Fruit fly (Drosophila melanogaster) whole organism, embryonic: ENCODE measurements around the gene GCC88.

Experiments used
- Ada2b ChIP-seq: fragments of 200-800 bp; sonication (Bioruptor generic); IDR thresholded peaks from 2 replicates; pipeline ENCODE4 v1.3.6; 2022; ENCODE audit warnings: missing biosample characterization, missing genetic modification characterization
- Atf-2 ChIP-seq: fragments of 200-800 bp; sonication (Bioruptor generic); optimal IDR thresholded peaks from 2 replicates; lab custom pipeline; 2016; ENCODE audit warnings: missing biosample characterization, missing genetic modification characterization
- C15 ChIP-seq: fragments of 200-800 bp; sonication (Bioruptor generic); IDR thresholded peaks from 3 replicates; pipeline ENCODE4 v1.3.6; 2022; ENCODE audit warnings: missing biosample characterization, missing genetic modification characterization
- CG10366 ChIP-seq: fragments of 200-800 bp; sonication (Bioruptor generic); IDR thresholded peaks from 2 replicates; pipeline ENCODE4 v1.3.6; 2022; ENCODE audit warnings: missing biosample characterization, missing genetic modification characterization
- CG11093 ChIP-seq: fragments of 200-800 bp; sonication (Bioruptor generic); IDR thresholded peaks from 3 replicates; pipeline ENCODE4 v1.3.6; 2022; ENCODE audit warnings: missing biosample characterization, missing genetic modification characterization
- CG13296 ChIP-seq: fragments of 200-800 bp; sonication (Bioruptor generic); optimal IDR thresholded peaks from 3 replicates; lab custom pipeline; 2018; ENCODE audit warnings: missing biosample characterization, mild to moderate bottlenecking, missing genetic modification characterization
- CG15696 ChIP-seq: fragments of 200-800 bp; sonication (Bioruptor generic); optimal IDR thresholded peaks from 2 replicates; lab custom pipeline; 2019; ENCODE audit warnings: missing biosample characterization, mild to moderate bottlenecking, missing genetic modification characterization, moderate library complexity
- CG1647 ChIP-seq: fragments of 200-800 bp; sonication (Bioruptor generic); optimal IDR thresholded peaks from 3 replicates; lab custom pipeline; 2016; ENCODE audit warnings: missing biosample characterization, missing genetic modification characterization
- CG17385 ChIP-seq: fragments of 200-800 bp; sonication (Bioruptor generic); optimal IDR thresholded peaks from 3 replicates; lab custom pipeline; 2018; ENCODE audit warnings: missing biosample characterization, mild to moderate bottlenecking, missing genetic modification characterization
- CG18619 ChIP-seq: fragments of 200-800 bp; sonication (Bioruptor generic); optimal IDR thresholded peaks from 3 replicates; lab custom pipeline; 2017; ENCODE audit warnings: missing biosample characterization, mild to moderate bottlenecking, missing genetic modification characterization
- CG2712 ChIP-seq: fragments of 200-800 bp; optimal IDR thresholded peaks from 3 replicates; lab custom pipeline; 2019; ENCODE audit warnings: missing biosample characterization, mild to moderate bottlenecking, missing genetic modification characterization, moderate library complexity
- CG30020 ChIP-seq: fragments of 200-800 bp; optimal IDR thresholded peaks from 2 replicates; lab custom pipeline; 2019; ENCODE audit warnings: missing biosample characterization, mild to moderate bottlenecking, missing genetic modification characterization, moderate library complexity
- CG32772 ChIP-seq: fragments of 200-800 bp; sonication (Bioruptor generic); IDR thresholded peaks from 2 replicates; pipeline ENCODE4 v1.3.6; 2022; ENCODE audit warnings: missing biosample characterization, missing genetic modification characterization
- CG3407 ChIP-seq: fragments of 200-800 bp; sonication (Bioruptor generic); optimal IDR thresholded peaks from 2 replicates; lab custom pipeline; 2018; ENCODE audit warnings: missing biosample characterization, mild to moderate bottlenecking, missing genetic modification characterization
- CG3838 ChIP-seq: fragments of 200-800 bp; sonication (Bioruptor generic); optimal IDR thresholded peaks from 3 replicates; lab custom pipeline; 2016; ENCODE audit warnings: missing biosample characterization, missing genetic modification characterization
- CG4282 ChIP-seq: fragments of 200-800 bp; sonication (Bioruptor generic); optimal IDR thresholded peaks from 2 replicates; lab custom pipeline; 2016; ENCODE audit warnings: missing biosample characterization, missing genetic modification characterization
- CG4820 ChIP-seq: fragments of 200-800 bp; sonication (Bioruptor generic); optimal IDR thresholded peaks from 3 replicates; lab custom pipeline; 2016; ENCODE audit warnings: missing biosample characterization, missing genetic modification characterization
- CG5245 ChIP-seq: fragments of 200-800 bp; sonication (Bioruptor generic); optimal IDR thresholded peaks from 3 replicates; lab custom pipeline; 2016; ENCODE audit warnings: missing biosample characterization, missing genetic modification characterization
- CG7271 ChIP-seq: fragments of 200-800 bp; sonication (Bioruptor generic); optimal IDR thresholded peaks from 2 replicates; lab custom pipeline; 2018; ENCODE audit warnings: missing biosample characterization, mild to moderate bottlenecking, missing genetic modification characterization, moderate library complexity
- D19A ChIP-seq: fragments of 200-800 bp; optimal IDR thresholded peaks from 3 replicates; lab custom pipeline; 2019; ENCODE audit warnings: missing biosample characterization, mild to moderate bottlenecking, missing genetic modification characterization, moderate library complexity
- D19B ChIP-seq: fragments of 200-800 bp; sonication (Bioruptor generic); optimal IDR thresholded peaks from 2 replicates; lab custom pipeline; 2017; ENCODE audit warnings: missing biosample characterization, mild to moderate bottlenecking, missing genetic modification characterization
- Dek ChIP-seq: fragments of 200-800 bp; sonication (Bioruptor generic); optimal IDR thresholded peaks from 3 replicates; lab custom pipeline; 2019; ENCODE audit warnings: missing biosample characterization, mild to moderate bottlenecking, missing genetic modification characterization, moderate library complexity
- Dfd ChIP-seq, 2 experiments: fragments of >200 bp; optimal IDR thresholded peaks; 2 replicates each; lab custom pipeline; 2017; ENCODE audit warnings: missing biosample characterization in 2 of 2, missing genetic modification characterization in 2 of 2
- Dp ChIP-seq: fragments of 200-800 bp; sonication (Bioruptor generic); optimal IDR thresholded peaks from 2 replicates; lab custom pipeline; 2018; ENCODE audit warnings: missing biosample characterization, mild to moderate bottlenecking, missing genetic modification characterization, moderate library complexity
- ERR ChIP-seq: fragments of 200-800 bp; sonication (Bioruptor generic); optimal IDR thresholded peaks from 2 replicates; lab custom pipeline; 2016; ENCODE audit warnings: missing biosample characterization, missing genetic modification characterization
- GATAe ChIP-seq: fragments of 200-800 bp; sonication (Bioruptor generic); conservative IDR thresholded peaks from 2 replicates; pipeline ENCODE4 v1.3.6; 2022; ENCODE audit warnings: missing biosample characterization, missing genetic modification characterization
- HLH54F ChIP-seq: fragments of 200-800 bp; sonication (Bioruptor generic); optimal IDR thresholded peaks from 3 replicates; lab custom pipeline; 2016; ENCODE audit warnings: missing biosample characterization, missing genetic modification characterization
- Hsf ChIP-seq: fragments of 200-800 bp; sonication (Bioruptor generic); optimal IDR thresholded peaks from 3 replicates; lab custom pipeline; 2016; ENCODE audit warnings: missing biosample characterization, missing genetic modification characterization
- Lhr ChIP-seq: fragments of 200-800 bp; sonication (Bioruptor generic); optimal IDR thresholded peaks from 3 replicates; lab custom pipeline; 2017; ENCODE audit warnings: mild to moderate bottlenecking, missing biosample characterization, missing genetic modification reagents, missing genetic modification characterization
- MESR4 ChIP-seq: fragments of 200-800 bp; sonication (Bioruptor generic); optimal IDR thresholded peaks from 2 replicates; lab custom pipeline; 2018; ENCODE audit warnings: missing biosample characterization, mild to moderate bottlenecking, missing genetic modification characterization, moderate library complexity
- Xbp1 ChIP-seq: fragments of 200-800 bp; sonication (Bioruptor generic); optimal IDR thresholded peaks from 3 replicates; lab custom pipeline; 2016; ENCODE audit warnings: missing biosample characterization, mild to moderate bottlenecking, missing genetic modification characterization
- ash1 ChIP-seq: fragments of 200-800 bp; sonication (Bioruptor generic); optimal IDR thresholded peaks from 2 replicates; lab custom pipeline; 2018; ENCODE audit warnings: missing biosample characterization, mild to moderate bottlenecking, missing genetic modification characterization
- chif ChIP-seq, 2 experiments: fragments of 200-800 bp; sonication (Bioruptor generic); optimal IDR thresholded peaks; 3 replicates each; lab custom pipeline; 2016; ENCODE audit warnings: missing biosample characterization in 2 of 2, missing genetic modification characterization in 2 of 2
- dmrt11E ChIP-seq: fragments of 200-800 bp; sonication (Bioruptor generic); optimal IDR thresholded peaks from 3 replicates; lab custom pipeline; 2018; ENCODE audit warnings: missing biosample characterization, mild to moderate bottlenecking, missing genetic modification characterization, moderate library complexity
- esg ChIP-seq: fragments of 200-800 bp; sonication (Bioruptor generic); conservative IDR thresholded peaks from 2 replicates; pipeline ENCODE4 v1.3.6; 2022; ENCODE audit warnings: missing biosample characterization, missing genetic modification characterization
- eve ChIP-seq, 2 experiments: fragments of >200 bp; optimal IDR thresholded peaks; 2 replicates each; lab custom pipeline; 2017; ENCODE audit warnings: missing biosample characterization in 2 of 2, missing genetic modification characterization in 2 of 2
- ewg ChIP-seq: fragments of 200-800 bp; sonication (Bioruptor generic); optimal IDR thresholded peaks from 3 replicates; lab custom pipeline; 2017; ENCODE audit warnings: mild to moderate bottlenecking, missing biosample characterization, missing genetic modification reagents, missing genetic modification characterization
- fd102C ChIP-seq: fragments of 200-800 bp; sonication (Bioruptor generic); optimal IDR thresholded peaks from 2 replicates; lab custom pipeline; 2018; ENCODE audit warnings: missing biosample characterization, mild to moderate bottlenecking, missing genetic modification characterization, moderate library complexity
- fd96Cb ChIP-seq: fragments of 200-800 bp; sonication (Bioruptor generic); optimal IDR thresholded peaks from 2 replicates; lab custom pipeline; 2018; ENCODE audit warnings: missing biosample characterization, mild to moderate bottlenecking, missing genetic modification characterization, moderate library complexity
- fru ChIP-seq: fragments of >200 bp; optimal IDR thresholded peaks from 2 replicates; lab custom pipeline; 2017
- inv ChIP-seq: fragments of 200-800 bp; sonication (Bioruptor generic); IDR thresholded peaks from 2 replicates; pipeline ENCODE4 v1.3.6; 2022; ENCODE audit warnings: missing biosample characterization, missing genetic modification characterization; ENCODE audit not compliant: partially characterized antibody
- lola ChIP-seq, 3 experiments: fragments of >200 bp in 2 of 3; fragments of 200-800 bp in 1 of 3; sonication (Bioruptor generic) in 1 of 3; optimal IDR thresholded peaks; 2 replicates each; lab custom pipeline; 2017 to 2019; ENCODE audit warnings: missing biosample characterization in 3 of 3, missing genetic modification characterization in 3 of 3, mild to moderate bottlenecking in 1 of 3, moderate library complexity in 1 of 3
- nau ChIP-seq: fragments of 200-800 bp; sonication (Bioruptor generic); optimal IDR thresholded peaks from 3 replicates; lab custom pipeline; 2017; ENCODE audit warnings: missing biosample characterization, mild to moderate bottlenecking, missing genetic modification characterization, missing genetic modification reagents
- nom ChIP-seq: fragments of 200-800 bp; sonication (Bioruptor generic); optimal IDR thresholded peaks from 2 replicates; lab custom pipeline; 2017; ENCODE audit warnings: missing biosample characterization, missing genetic modification characterization, mild to moderate bottlenecking, moderate library complexity, missing genetic modification reagents
- onecut ChIP-seq: fragments of 200-800 bp; sonication (Bioruptor generic); IDR thresholded peaks from 2 replicates; pipeline ENCODE4 v1.3.6; 2022; ENCODE audit warnings: missing biosample characterization, missing genetic modification characterization
- pho ChIP-seq: fragments of 200-800 bp; sonication (Bioruptor generic); optimal IDR thresholded peaks from 2 replicates; lab custom pipeline; 2016; ENCODE audit warnings: missing biosample characterization, missing genetic modification characterization
- pnt ChIP-seq: fragments of 200-800 bp; sonication (Bioruptor generic); optimal IDR thresholded peaks from 3 replicates; lab custom pipeline; 2016; ENCODE audit warnings: missing biosample characterization, missing genetic modification characterization
- sna ChIP-seq: fragments of 200-800 bp; sonication (Bioruptor generic); IDR thresholded peaks from 2 replicates; pipeline ENCODE4 v1.3.6; 2022; ENCODE audit warnings: missing biosample characterization, missing genetic modification characterization; ENCODE audit not compliant: partially characterized antibody
- zf30C ChIP-seq: fragments of 200-800 bp; sonication (Bioruptor generic); optimal IDR thresholded peaks from 3 replicates; lab custom pipeline; 2018; ENCODE audit warnings: missing biosample characterization, mild to moderate bottlenecking, missing genetic modification characterization

Gene GCC88

dm6 chr3R:11196648-11197388 is 33.6 kb downstream of the GCC88 start (continued):
- TF ChIP-seq D19A (tag; lab: Kevin White, UChicago) (peak; percentile 99), zf30C (GFP tag; lab: Kevin White, UChicago) (no peak), nom (peak; percentile 89), CG3407 (peak; percentile 96), CG18619 (GFP tag; lab: Kevin White, UChicago) (peak; percentile 99), CG4282 (GFP tag; lab: Kevin White, UChicago) (no peak), CG1647 (GFP tag; lab: Kevin White, UChicago) (peak; percentile 81), GATAe (GFP tag; lab: Robert Waterston, UW) (peak; percentile 98), CG3838 (peak; percentile 94), Dek (tag; lab: Kevin White, UChicago) (peak; percentile 99), eve (GFP tag; optimal IDR thresholded peaks at IDR 0.05; lab: Kevin White, UChicago) (peak in 1 of 2 experiments; percentile 99), Dp (GFP tag; lab: Kevin White, UChicago) (peak; percentile 23), pnt (GFP tag; lab: Kevin White, UChicago) (peak; percentile 81), nau (GFP tag; lab: Kevin White, UChicago) (peak; percentile 97), esg (GFP tag; lab: Robert Waterston, UW) (peak; percentile 99), fd102C (GFP tag; lab: Kevin White, UChicago) (no peak), CG4820 (GFP tag; lab: Kevin White, UChicago) (peak; percentile 97), HLH54F (GFP tag; lab: Kevin White, UChicago) (peak; percentile 92), CG5245 (peak; percentile 91), CG32772 (GFP tag; lab: Robert Waterston, UW) (peak; percentile 98), MESR4 (GFP tag; lab: Kevin White, UChicago) (peak; percentile 19), ewg (GFP tag; lab: Kevin White, UChicago) (peak; percentile 97), Lhr (GFP tag; lab: Kevin White, UChicago) (peak; percentile 93), chif (GFP tag; optimal IDR thresholded peaks at IDR 0.05; lab: Kevin White, UChicago) (peak; percentile 69 to 88), CG2712 (tag; lab: Kevin White, UChicago) (peak; percentile 97), CG30020 (peak; percentile 75), pho (GFP tag; lab: Kevin White, UChicago) (peak; percentile 96), sna (no peak), Ada2b (GFP tag; lab: Robert Waterston, UW) (peak; percentile 97), CG17385 (GFP tag; lab: Kevin White, UChicago) (peak; percentile 96), Atf-2 (GFP tag; lab: Kevin White, UChicago) (peak; percentile 74), CG7271 (peak; percentile 85), fd96Cb (tag; lab: Kevin White, UChicago) (peak; percentile 99), C15 (GFP tag; lab: Robert Waterston, UW) (peak; percentile 96), Hsf (peak; percentile 97), lola (GFP tag; optimal IDR thresholded peaks at IDR 0.05; lab: Kevin White, UChicago) (peak in 1 of 3 experiments; percentile 97), CG10366 (GFP tag; lab: Robert Waterston, UW) (peak; percentile 97), dmrt11E (peak; percentile 90), inv (GFP tag; lab: Robert Waterston, UW) (no peak), Xbp1 (GFP tag; lab: Kevin White, UChicago) (peak; percentile 97), CG15696 (tag; lab: Kevin White, UChicago) (peak; percentile 90), D19B (peak; percentile 96), CG11093 (GFP tag; lab: Robert Waterston, UW) (peak; percentile 98), fru (no peak), onecut (GFP tag; lab: Robert Waterston, UW) (peak; percentile 95), CG13296 (GFP tag; lab: Kevin White, UChicago) (peak; percentile 99), Dfd (GFP tag; optimal IDR thresholded peaks at IDR 0.05; lab: Kevin White, UChicago) (peak in 1 of 2 experiments; percentile 95), ash1 (peak; percentile 82), ERR (GFP tag; lab: Kevin White, UChicago) (peak; percentile 39)
